Worm (Caenorhabditis elegans): ENCODE measurements around the gene nhr-96.

DNA sequence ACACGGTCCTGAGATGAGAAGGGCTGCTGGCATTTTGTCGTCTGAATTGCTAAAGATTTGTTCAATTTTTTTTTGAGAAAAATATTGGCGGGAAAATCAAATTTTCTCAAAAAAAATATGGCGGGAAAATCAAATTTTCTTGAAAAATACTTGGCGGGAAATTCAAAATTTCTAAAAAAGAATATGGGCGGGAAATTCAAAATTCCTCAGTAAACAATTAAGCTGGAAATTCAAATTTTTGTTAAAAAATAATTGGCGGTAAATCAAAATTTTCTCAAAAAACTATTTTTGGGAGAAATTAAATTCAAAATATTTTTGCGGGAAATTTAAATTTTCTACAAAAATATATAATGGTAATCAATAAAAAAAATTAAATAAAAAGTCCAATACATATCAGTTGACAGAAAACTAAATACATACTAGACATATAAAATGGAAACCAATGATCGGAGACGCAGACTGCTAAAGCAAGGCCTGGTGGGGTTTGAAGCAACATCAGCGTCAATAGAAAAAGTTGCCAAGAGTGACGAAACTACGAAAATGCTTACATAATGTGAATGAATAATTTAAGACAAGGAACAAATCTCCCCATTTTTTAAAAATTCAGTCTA, 18.7 kb upstream of the nhr-96 start, which contains the start of gene nhr-184:
- TF ChIP-seq pag-3 (tag; optimal IDR thresholded peaks at IDR 0.05; ENCODE audit: borderline replicate concordance), result no peak
- no peak for TF ChIP-seq hlh-6 (tag; optimal IDR thresholded peaks at IDR 0.05)
- TF ChIP-seq unc-86 (tag; optimal IDR thresholded peaks at IDR 0.05), result no peak
- no peak for TF ChIP-seq nfya-1 (tag; optimal IDR thresholded peaks at IDR 0.05)
- no peak for TF ChIP-seq ceh-31 (tag; optimal IDR thresholded peaks at IDR 0.05)
- TF ChIP-seq sox-4 (tag; optimal IDR thresholded peaks at IDR 0.05), result no peak
- no peak for TF ChIP-seq tbx-2 (tag; optimal IDR thresholded peaks at IDR 0.05)
- no peak for TF ChIP-seq nhr-11 (tag; optimal IDR thresholded peaks at IDR 0.05)
